Worm (Caenorhabditis elegans) whole organism, L4 larva: ENCODE results near the gene C38D4.7.

Experiments
- D1046.2 ChIP-seq: fragments of 200-800 bp; sonication (Bioruptor generic); IDR thresholded peaks from 2 replicates; pipeline ENCODE4 v1.3.6; 2022; ENCODE audit warnings: missing genetic modification characterization, missing compliant biosample characterization
- F26F4.8 ChIP-seq: fragments of 200-800 bp; sonication (Bioruptor generic); conservative IDR thresholded peaks from 2 replicates; pipeline ENCODE4 v1.3.6; 2022; ENCODE audit warnings: missing genetic modification characterization, missing compliant biosample characterization
- F44E2.7 ChIP-seq: fragments of 200-800 bp; sonication (Bioruptor generic); IDR thresholded peaks from 2 replicates; pipeline ENCODE4 v2.1.2; 2022; ENCODE audit warnings: missing genetic modification characterization, missing compliant biosample characterization
- F49E8.2 ChIP-seq: sonication (generic microtip); optimal IDR thresholded peaks from 2 replicates; lab custom pipeline; 2016; ENCODE audit warnings: missing compliant biosample characterization, mild to moderate bottlenecking, missing genetic modification characterization, borderline replicate concordance
- T26A8.4 ChIP-seq: fragments of 200-800 bp; sonication (Bioruptor generic); IDR thresholded peaks from 2 replicates; pipeline ENCODE4 v1.3.6; 2022; ENCODE audit warnings: missing genetic modification characterization, missing compliant biosample characterization
- Y48G9A.11 ChIP-seq: fragments of 200-800 bp; sonication (Bioruptor generic); IDR thresholded peaks from 2 replicates; pipeline ENCODE4 v1.3.6; 2022; ENCODE audit warnings: missing genetic modification reagents, missing genetic modification characterization, missing compliant biosample characterization
- Y75B8A.6 ChIP-seq: fragments of 200-800 bp; sonication (Bioruptor generic); IDR thresholded peaks from 2 replicates; pipeline ENCODE4 v1.3.6; 2022; ENCODE audit warnings: missing genetic modification reagents, missing genetic modification characterization, missing compliant biosample characterization
- ZK337.2 ChIP-seq: fragments of 200-800 bp; sonication (Bioruptor generic); IDR thresholded peaks from 2 replicates; pipeline ENCODE4 v1.3.6; 2022; ENCODE audit warnings: missing genetic modification reagents, missing genetic modification characterization, missing compliant biosample characterization
- ZK546.5 ChIP-seq, 2 experiments: sonication (generic microtip); optimal IDR thresholded peaks; 2 replicates each; lab custom pipeline; 2017; ENCODE audit warnings: missing biosample characterization in 2 of 2, missing genetic modification characterization in 2 of 2
- arid-1 ChIP-seq: fragments of 200-800 bp; sonication (Bioruptor generic); conservative IDR thresholded peaks from 2 replicates; pipeline ENCODE4 v1.3.6; 2022; ENCODE audit warnings: missing genetic modification reagents, missing genetic modification characterization, missing compliant biosample characterization
- ceh-20 ChIP-seq: fragments of 200-800 bp; sonication (Bioruptor generic); IDR thresholded peaks from 2 replicates; pipeline ENCODE4 v1.3.6; 2022; ENCODE audit warnings: missing genetic modification reagents, missing genetic modification characterization, missing compliant biosample characterization
- ceh-44 ChIP-seq: fragments of 200-800 bp; sonication (Bioruptor generic); IDR thresholded peaks from 2 replicates; pipeline ENCODE4 v1.3.6; 2022; ENCODE audit warnings: missing genetic modification reagents, missing genetic modification characterization, missing compliant biosample characterization
- ceh-62 ChIP-seq: sonication (generic microtip); optimal IDR thresholded peaks from 2 replicates; lab custom pipeline; 2017; ENCODE audit warnings: missing biosample characterization, missing genetic modification characterization
- cey-2 ChIP-seq: sonication (generic microtip); optimal IDR thresholded peaks from 3 replicates; lab custom pipeline; 2017; ENCODE audit warnings: missing genetic modification characterization, mild to moderate bottlenecking, missing compliant biosample characterization, antibody characterized with exemption, borderline replicate concordance; ENCODE audit not compliant: insufficient read depth
- ctbp-1 ChIP-seq: fragments of 200-800 bp; sonication (Bioruptor generic); IDR thresholded peaks from 2 replicates; pipeline ENCODE4 v1.3.6; 2022; ENCODE audit warnings: missing genetic modification reagents, missing genetic modification characterization, missing compliant biosample characterization
- dmd-6 ChIP-seq: fragments of 200-800 bp; sonication (Bioruptor generic); IDR thresholded peaks from 2 replicates; pipeline ENCODE4 v1.3.6; 2022; ENCODE audit warnings: missing genetic modification reagents, missing genetic modification characterization, missing compliant biosample characterization
- dmd-9 ChIP-seq: fragments of 200-800 bp; sonication (Bioruptor generic); IDR thresholded peaks from 2 replicates; pipeline ENCODE4 v1.3.6; 2022; ENCODE audit warnings: missing genetic modification reagents, missing genetic modification characterization, missing compliant biosample characterization
- dpl-1 ChIP-seq: fragments of 150-350 bp; optimal IDR thresholded peaks from 2 replicates; lab custom pipeline; 2014; ENCODE audit warnings: missing biosample characterization, missing genetic modification reagents, missing genetic modification characterization
- dve-1 ChIP-seq: sonication (generic microtip); optimal IDR thresholded peaks from 2 replicates; lab custom pipeline; 2017; ENCODE audit warnings: antibody characterized with exemption, mild to moderate bottlenecking, missing genetic modification characterization, missing compliant biosample characterization; ENCODE audit not compliant: insufficient read depth
- gei-8 ChIP-seq: fragments of 200-800 bp; sonication (Bioruptor generic); optimal IDR thresholded peaks from 2 replicates; lab custom pipeline; 2018; ENCODE audit warnings: mild to moderate bottlenecking, missing genetic modification characterization, missing compliant biosample characterization
- hmg-1.1 ChIP-seq: fragments of 200-800 bp; sonication (Bioruptor generic); IDR thresholded peaks from 2 replicates; pipeline ENCODE4 v1.3.6; 2022; ENCODE audit warnings: missing genetic modification reagents, missing genetic modification characterization, missing compliant biosample characterization
- jun-1 ChIP-seq: fragments of 150-350 bp; optimal IDR thresholded peaks from 2 replicates; lab custom pipeline; 2014; ENCODE audit warnings: missing biosample characterization, missing genetic modification reagents, missing genetic modification characterization
- lim-7 ChIP-seq: fragments of 200-800 bp; sonication (Bioruptor generic); IDR thresholded peaks from 2 replicates; pipeline ENCODE4 v1.3.6; 2022; ENCODE audit warnings: missing genetic modification characterization, missing compliant biosample characterization
- lin-29 ChIP-seq: fragments of 200-800 bp; sonication (Bioruptor generic); IDR thresholded peaks from 2 replicates; pipeline ENCODE4 v1.3.6; 2022; ENCODE audit warnings: missing genetic modification reagents, missing genetic modification characterization, missing compliant biosample characterization
- lin-38 ChIP-seq: fragments of 200-800 bp; sonication (Bioruptor generic); IDR thresholded peaks from 2 replicates; pipeline ENCODE4 v1.3.6; 2022; ENCODE audit warnings: missing genetic modification reagents, missing genetic modification characterization, missing compliant biosample characterization
- lir-3 ChIP-seq: sonication (generic microtip); optimal IDR thresholded peaks from 2 replicates; lab custom pipeline; 2016; ENCODE audit warnings: mild to moderate bottlenecking, missing genetic modification characterization, missing compliant biosample characterization
- madf-9 ChIP-seq: fragments of 200-800 bp; sonication (Bioruptor generic); conservative IDR thresholded peaks from 2 replicates; pipeline ENCODE4 v1.3.6; 2022; ENCODE audit warnings: missing genetic modification reagents, missing genetic modification characterization, missing compliant biosample characterization
- mdl-1 ChIP-seq, 2 experiments: fragments of 150-350 bp in 1 of 2; sonication (generic microtip) in 1 of 2; optimal IDR thresholded peaks; 2 replicates each; lab custom pipeline; 2014 to 2017; ENCODE audit warnings: missing biosample characterization in 2 of 2, missing genetic modification characterization in 2 of 2
- mep-1 ChIP-seq: fragments of 150-350 bp; sonication (generic microtip); optimal IDR thresholded peaks from 3 replicates; lab custom pipeline; 2014; ENCODE audit warnings: missing biosample characterization, missing genetic modification characterization
- mes-2 ChIP-seq: sonication (generic microtip); optimal IDR thresholded peaks from 2 replicates; lab custom pipeline; 2016; ENCODE audit warnings: missing genotype, mild to moderate bottlenecking, missing genetic modification characterization, missing compliant biosample characterization; ENCODE audit not compliant: poor library complexity, severe bottlenecking
- nhr-111 ChIP-seq: fragments of 200-800 bp; sonication (Bioruptor generic); optimal IDR thresholded peaks from 2 replicates; lab custom pipeline; 2018; ENCODE audit warnings: mild to moderate bottlenecking, missing genetic modification characterization, missing compliant biosample characterization
- nhr-237 ChIP-seq: sonication (generic microtip); optimal IDR thresholded peaks from 2 replicates; lab custom pipeline; 2017; ENCODE audit warnings: missing biosample characterization, missing genetic modification characterization
- nhr-41 ChIP-seq: fragments of 200-800 bp; sonication (Bioruptor generic); IDR thresholded peaks from 2 replicates; pipeline ENCODE4 v1.3.6; 2022; ENCODE audit warnings: missing genetic modification reagents, missing genetic modification characterization, missing compliant biosample characterization
- nhr-48 ChIP-seq: sonication (generic microtip); optimal IDR thresholded peaks from 2 replicates; lab custom pipeline; 2016; ENCODE audit warnings: mild to moderate bottlenecking, missing genetic modification characterization, missing compliant biosample characterization
- nhr-77 ChIP-seq: fragments of 150-350 bp; optimal IDR thresholded peaks from 2 replicates; lab custom pipeline; 2014; ENCODE audit warnings: missing biosample characterization, missing genetic modification characterization
- pha-4 ChIP-seq, 2 experiments: fragments of 150-350 bp in 1 of 2; fragments of 200-800 bp in 1 of 2; sonication (Bioruptor generic) in 1 of 2; IDR thresholded peaks in 1 of 2; optimal IDR thresholded peaks in 1 of 2; 2 replicates each; pipeline versions ENCODE4 v1.3.6 to Lab custom; 2014 to 2022; ENCODE audit warnings: missing genetic modification characterization in 2 of 2, missing genetic modification reagents in 2 of 2, missing biosample characterization in 1 of 2, missing compliant biosample characterization in 1 of 2
- rbr-2 ChIP-seq: sonication (generic microtip); optimal IDR thresholded peaks from 2 replicates; lab custom pipeline; 2016; ENCODE audit warnings: missing genotype, missing genetic modification characterization, missing compliant biosample characterization
- saeg-2 ChIP-seq: fragments of 200-800 bp; sonication (Bioruptor generic); IDR thresholded peaks from 2 replicates; pipeline ENCODE4 v1.3.6; 2022; ENCODE audit warnings: missing genetic modification reagents, missing genetic modification characterization, missing compliant biosample characterization
- sdz-12 ChIP-seq: fragments of 200-800 bp; sonication (Bioruptor generic); optimal IDR thresholded peaks from 2 replicates; lab custom pipeline; 2018; ENCODE audit warnings: mild to moderate bottlenecking, missing genetic modification characterization, missing compliant biosample characterization
- set-16 ChIP-seq: fragments of 200-800 bp; sonication (Bioruptor generic); IDR thresholded peaks from 2 replicates; pipeline ENCODE4 v1.3.6; 2022; ENCODE audit warnings: missing genetic modification reagents, missing genetic modification characterization, missing compliant biosample characterization
- skn-1 ChIP-seq: fragments of 150-350 bp; optimal IDR thresholded peaks from 2 replicates; lab custom pipeline; 2014; ENCODE audit warnings: missing biosample characterization, missing genetic modification characterization
- spr-3 ChIP-seq: fragments of 200-800 bp; sonication (Bioruptor generic); optimal IDR thresholded peaks from 2 replicates; lab custom pipeline; 2018; ENCODE audit warnings: mild to moderate bottlenecking, missing genetic modification characterization, missing compliant biosample characterization
- unc-39 ChIP-seq: sonication (generic microtip); optimal IDR thresholded peaks from 2 replicates; lab custom pipeline; 2017; ENCODE audit warnings: missing biosample characterization, missing genetic modification characterization
- unc-62 ChIP-seq, 3 experiments: fragments of 150-350 bp in 1 of 3; sonication (generic microtip); optimal IDR thresholded peaks in 2 of 3; peaks in 1 of 3; 1 replicate in 1 of 3; 2 replicates in 2 of 3; lab custom pipeline; 2014 to 2017; ENCODE audit warnings: missing biosample characterization in 3 of 3, missing genetic modification characterization in 3 of 3, missing genetic modification reagents in 3 of 3, missing genotype in 1 of 3
- vab-7 ChIP-seq: fragments of 200-800 bp; sonication (Bioruptor generic); IDR thresholded peaks from 2 replicates; pipeline ENCODE4 v1.3.6; 2022; ENCODE audit warnings: missing genetic modification reagents, missing genetic modification characterization, missing compliant biosample characterization
- zfp-2 ChIP-seq: sonication (generic microtip); optimal IDR thresholded peaks from 2 replicates; lab custom pipeline; 2016; ENCODE audit warnings: mild to moderate bottlenecking, missing genetic modification characterization, missing compliant biosample characterization
- zfp-3 ChIP-seq: fragments of 200-800 bp; sonication (Bioruptor generic); conservative IDR thresholded peaks from 2 replicates; pipeline ENCODE4 v1.3.6; 2022; ENCODE audit warnings: missing genetic modification reagents, missing genetic modification characterization, missing compliant biosample characterization
- zip-11 ChIP-seq: fragments of 200-800 bp; sonication (Bioruptor generic); IDR thresholded peaks from 2 replicates; pipeline ENCODE4 v1.3.6; 2022; ENCODE audit warnings: missing genetic modification characterization, missing compliant biosample characterization
- zip-2 ChIP-seq: fragments of 150-350 bp; optimal IDR thresholded peaks from 2 replicates; lab custom pipeline; 2014; ENCODE audit warnings: missing biosample characterization, missing genetic modification characterization
- ztf-7 ChIP-seq: fragments of 150-350 bp; optimal IDR thresholded peaks from 2 replicates; lab custom pipeline; 2014; ENCODE audit warnings: missing biosample characterization, missing genetic modification characterization

C38D4.7 gene

DNA sequence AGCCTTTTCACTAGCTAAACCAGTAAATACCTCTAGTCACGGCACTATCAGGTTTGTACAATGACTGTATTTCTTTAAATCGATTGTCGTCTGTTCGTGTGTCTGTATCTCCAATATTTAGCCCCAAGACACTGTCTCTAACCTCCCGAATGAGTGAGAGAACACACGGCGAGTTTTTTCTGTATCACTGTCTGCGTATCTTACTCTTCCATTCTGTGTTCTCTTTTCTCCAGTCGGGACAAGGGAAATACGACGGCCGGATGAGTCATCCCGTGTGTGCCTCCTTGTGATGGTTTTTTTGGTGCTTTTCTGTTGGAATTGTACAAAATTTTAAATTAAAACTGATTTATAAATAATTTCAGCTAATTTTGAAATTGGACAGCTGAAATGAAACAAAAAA is 15.1 kb downstream of the C38D4.7 start (continued):
- TF ChIP-seq ceh-44 (GFP tag; lab: Robert Waterston, UW) (no peak), mdl-1 (tag; optimal IDR thresholded peaks at IDR 0.05; lab: Kevin White, UChicago) (peak in 1 of 2 experiments; percentile 70), dve-1 (peak; percentile 86), ceh-62 (no peak), set-16 (GFP tag; lab: Robert Waterston, UW) (no peak), D1046.2 (GFP tag; lab: Robert Waterston, UW) (no peak), dpl-1 (GFP tag; lab: Kevin White, UChicago) (peak; percentile 62), lim-7 (GFP tag; lab: Robert Waterston, UW) (no peak), vab-7 (GFP tag; lab: Robert Waterston, UW) (no peak), F26F4.8 (GFP tag; lab: Robert Waterston, UW) (no peak), pha-4 (GFP tag; IDR thresholded peaks at IDR 0.05; lab: Robert Waterston, UW) (0 out of 2 replicates have a peak, but pooled peaks have one; percentile 50), pha-4 (tag; optimal IDR thresholded peaks at IDR 0.05; lab: Kevin White, UChicago) (peak; percentile 64), nhr-111 (GFP tag; lab: Kevin White, UChicago) (no peak), nhr-41 (GFP tag; lab: Robert Waterston, UW) (no peak), ZK337.2 (GFP tag; lab: Robert Waterston, UW) (no peak), arid-1 (GFP tag; lab: Robert Waterston, UW) (no peak), cey-2 (tag; lab: Kevin White, UChicago) (peak; percentile 24), lir-3 (tag; lab: Kevin White, UChicago) (no peak), ceh-20 (GFP tag; lab: Robert Waterston, UW) (no peak), gei-8 (GFP tag; lab: Kevin White, UChicago) (no peak), nhr-77 (tag; lab: Kevin White, UChicago) (peak; percentile 46), unc-39 (no peak), F44E2.7 (GFP tag; lab: Robert Waterston, UW) (no peak), T26A8.4 (GFP tag; lab: Robert Waterston, UW) (peak; percentile 67), ZK546.5 (tag; optimal IDR thresholded peaks at IDR 0.05; lab: Kevin White, UChicago) (no peak), lin-38 (peak; percentile 60), zfp-2 (tag; lab: Kevin White, UChicago) (no peak), sdz-12 (no peak), ztf-7 (tag; lab: Kevin White, UChicago) (peak; percentile 25), skn-1 (tag; lab: Kevin White, UChicago) (no peak), spr-3 (GFP tag; lab: Kevin White, UChicago) (no peak), unc-62 (GFP tag; optimal IDR thresholded peaks at IDR 0.05 in 1 of 2; lab: Kevin White, UChicago) (peak in 1 of 2 experiments; percentile 98), unc-62 (tag; optimal IDR thresholded peaks at IDR 0.05; lab: Kevin White, UChicago) (no peak), zip-2 (tag; lab: Kevin White, UChicago) (no peak), jun-1 (tag; lab: Kevin White, UChicago) (peak; percentile 79), dmd-6 (GFP tag; lab: Robert Waterston, UW) (peak; percentile 62), saeg-2 (GFP tag; lab: Robert Waterston, UW) (no peak), nhr-237 (tag; lab: Kevin White, UChicago) (no peak), madf-9 (0 out of 2 replicates have a peak, but pooled peaks have one; percentile 20), ctbp-1 (GFP tag; lab: Robert Waterston, UW) (peak; percentile 25; the same call in 1 of the 2 replicates), mes-2 (peak; percentile 85), Y48G9A.11 (GFP tag; lab: Robert Waterston, UW) (no peak), nhr-48 (tag; lab: Kevin White, UChicago) (no peak), zip-11 (GFP tag; lab: Robert Waterston, UW) (no peak), zfp-3 (no peak), hmg-1.1 (GFP tag; lab: Robert Waterston, UW) (peak; percentile 81), rbr-2 (tag; lab: Kevin White, UChicago) (peak; percentile 75), mep-1 (peak; percentile 86), F49E8.2 (no peak), dmd-9 (no peak; the same call in 1 of the 2 replicates), lin-29 (GFP tag; lab: Robert Waterston, UW) (no peak), Y75B8A.6 (GFP tag; lab: Robert Waterston, UW) (no peak)
